Fruit fly (Drosophila melanogaster): ENCODE data around the gene WASp.

Gene WASp

dm6 chr3R:28851966-28852377, 20.1 kb upstream of the WASp start:
- TF ChIP-seq cic (GFP tag; optimal IDR thresholded peaks at IDR 0.05) (no peak), CG14711 (tag; optimal IDR thresholded peaks at IDR 0.05) (no peak), CG5204 (GFP tag; optimal IDR thresholded peaks at IDR 0.05) (no peak), CG1620 (GFP tag; optimal IDR thresholded peaks at IDR 0.05) (no peak), toe (GFP tag; optimal IDR thresholded peaks at IDR 0.05) (no peak), CG7101 (tag; optimal IDR thresholded peaks at IDR 0.05) (no peak), CG33017 (tag; optimal IDR thresholded peaks at IDR 0.05) (no peak), Mnt (GFP tag; optimal IDR thresholded peaks at IDR 0.05) (no peak), Hr96 (GFP tag; optimal IDR thresholded peaks at IDR 0.05) (no peak), cnc (optimal IDR thresholded peaks at IDR 0.05) (no peak), Clk (GFP tag; optimal IDR thresholded peaks at IDR 0.05) (no peak), Crg-1 (GFP tag; optimal IDR thresholded peaks at IDR 0.05) (no peak), bab1 (GFP tag; optimal IDR thresholded peaks at IDR 0.05) (no peak)

- TF ChIP-seq bab1 (GFP tag; optimal IDR thresholded peaks at IDR 0.05) = no peak
- no peak for TF ChIP-seq CG33017 (tag; optimal IDR thresholded peaks at IDR 0.05)
- TF ChIP-seq CG11617 (GFP tag; optimal IDR thresholded peaks at IDR 0.05) = no peak
- TF ChIP-seq toe (GFP tag; optimal IDR thresholded peaks at IDR 0.05) = no peak
- TF ChIP-seq Clk (GFP tag; optimal IDR thresholded peaks at IDR 0.05) = no peak
- TF ChIP-seq CG12768 (GFP tag; optimal IDR thresholded peaks at IDR 0.05) = no peak
- no peak for TF ChIP-seq CG7101 (tag; optimal IDR thresholded peaks at IDR 0.05)
- no peak for TF ChIP-seq ovo (GFP tag; optimal IDR thresholded peaks at IDR 0.05)
- TF ChIP-seq cic (GFP tag; optimal IDR thresholded peaks at IDR 0.05) = no peak
- TF ChIP-seq CG7045 (GFP tag; optimal IDR thresholded peaks at IDR 0.05) = no peak
- TF ChIP-seq Hr96 (GFP tag; optimal IDR thresholded peaks at IDR 0.05) = no peak
- TF ChIP-seq tj (GFP tag; optimal IDR thresholded peaks at IDR 0.05) = no peak
- TF ChIP-seq CG5204 (GFP tag; optimal IDR thresholded peaks at IDR 0.05) = no peak
- TF ChIP-seq CG1620 (GFP tag; optimal IDR thresholded peaks at IDR 0.05) = no peak
- TF ChIP-seq kay (GFP tag; ENCODE audit: borderline replicate concordance) = no peak
- TF ChIP-seq Crg-1 (GFP tag; optimal IDR thresholded peaks at IDR 0.05) = no peak
- no peak for TF ChIP-seq CG14711 (tag; optimal IDR thresholded peaks at IDR 0.05)
- TF ChIP-seq cnc (optimal IDR thresholded peaks at IDR 0.05) = no peak
These were observed 19.7 kb upstream of the WASp start for dm6 chr3R:28851530-28851929.

dm6 chr3R:28850662-28851257, 18.9 kb upstream of the WASp start:
- TF ChIP-seq tj (GFP tag; optimal IDR thresholded peaks at IDR 0.05) (peak; percentile 57), bab1 (GFP tag; optimal IDR thresholded peaks at IDR 0.05) (no peak)

dm6 chr3R:28848693-28849470, 17.1 kb upstream of the WASp start:
- TF ChIP-seq CG11617 (GFP tag; optimal IDR thresholded peaks at IDR 0.05) (no peak), CG33017 (tag; optimal IDR thresholded peaks at IDR 0.05) (no peak), kay (GFP tag; ENCODE audit: borderline replicate concordance) (no peak), tj (GFP tag; optimal IDR thresholded peaks at IDR 0.05) (peak; percentile 92), cic (GFP tag; optimal IDR thresholded peaks at IDR 0.05) (peak; percentile 10), bab1 (GFP tag; optimal IDR thresholded peaks at IDR 0.05) (peak; percentile 48), CG12768 (GFP tag; optimal IDR thresholded peaks at IDR 0.05) (peak; percentile 35)

dm6 chr3R:28847547-28848316, 15.9 kb upstream of the WASp start:
- no peak for TF ChIP-seq cnc (optimal IDR thresholded peaks at IDR 0.05)

dm6 chr3R:28846877-28847529, 15.2 kb upstream of the WASp start:
- peak; percentile 30 for TF ChIP-seq toe (GFP tag; optimal IDR thresholded peaks at IDR 0.05)
- no peak for TF ChIP-seq ovo (GFP tag; optimal IDR thresholded peaks at IDR 0.05)
- no peak for TF ChIP-seq pad (GFP tag; optimal IDR thresholded peaks at IDR 0.05)
- no peak for TF ChIP-seq CG7045 (GFP tag; optimal IDR thresholded peaks at IDR 0.05)
- TF ChIP-seq CG5204 (GFP tag; optimal IDR thresholded peaks at IDR 0.05) = no peak
- no peak for TF ChIP-seq Clk (GFP tag; optimal IDR thresholded peaks at IDR 0.05)
- peak; percentile 26 for TF ChIP-seq kay (GFP tag; ENCODE audit: borderline replicate concordance)

dm6 chr3R:28845981-28846380, 14.2 kb upstream of the WASp start:
- TF ChIP-seq bab1 (GFP tag; optimal IDR thresholded peaks at IDR 0.05) = no peak
- no peak for TF ChIP-seq CG7101 (tag; optimal IDR thresholded peaks at IDR 0.05)

All from whole organism, adult.